Worm (Caenorhabditis elegans) whole organism, mixed stage, embryonic: Measurements from ENCODE around the gene ndc-80.

ENCODE experiments used
- nhr-12 ChIP-seq: fragments of 150-350 bp; optimal IDR thresholded peaks from 2 replicates; lab custom pipeline; 2014; ENCODE audit warnings: missing biosample characterization, missing genetic modification characterization
- pha-4 ChIP-seq: fragments of 150-350 bp; optimal IDR thresholded peaks from 2 replicates; lab custom pipeline; 2018; ENCODE audit warnings: missing biosample characterization, missing genetic modification reagents, missing genetic modification characterization

- TF ChIP-seq nhr-12 (tag; lab: Kevin White, UChicago) (no peak), pha-4 (tag; lab: Kevin White, UChicago) (no peak)
Measured at ce11 chrIV:10042881-10043280, 43.1 kb upstream of the ndc-80 start, which contains the start of gene frk-1.
